Worm (Caenorhabditis elegans) whole organism, young adult: ENCODE data around the gene sup-36.

ENCODE experiments used
- D2030.7 ChIP-seq: fragments of 200-800 bp; sonication (Bioruptor generic); IDR thresholded peaks from 2 replicates; pipeline ENCODE4 v1.3.6; 2022; ENCODE audit warnings: missing genetic modification reagents, missing genetic modification characterization, missing compliant biosample characterization
- F10E7.11 ChIP-seq: sonication (generic microtip); optimal IDR thresholded peaks from 2 replicates; lab custom pipeline; 2017; ENCODE audit warnings: mild to moderate bottlenecking, missing genetic modification characterization, moderate library complexity, missing compliant biosample characterization
- F33H1.4 ChIP-seq: fragments of 200-800 bp; sonication (Bioruptor generic); IDR thresholded peaks from 2 replicates; pipeline ENCODE4 v1.3.6; 2022; ENCODE audit warnings: missing genetic modification reagents, missing genetic modification characterization, missing compliant biosample characterization
- F37B4.10 ChIP-seq: fragments of 200-800 bp; sonication (Bioruptor generic); IDR thresholded peaks from 2 replicates; pipeline ENCODE4 v1.3.6; 2022; ENCODE audit warnings: missing genetic modification characterization, missing compliant biosample characterization
- F39B2.1 ChIP-seq: fragments of 200-800 bp; sonication (Bioruptor generic); IDR thresholded peaks from 2 replicates; pipeline ENCODE4 v1.3.6; 2022; ENCODE audit warnings: missing genetic modification reagents, missing genetic modification characterization, missing compliant biosample characterization
- F57A8.1 ChIP-seq: fragments of 200-800 bp; sonication (Bioruptor generic); optimal IDR thresholded peaks from 2 replicates; lab custom pipeline; 2018; ENCODE audit warnings: mild to moderate bottlenecking, missing genetic modification characterization, moderate library complexity, missing compliant biosample characterization
- F57C9.4 ChIP-seq: sonication (generic microtip); optimal IDR thresholded peaks from 2 replicates; lab custom pipeline; 2017; ENCODE audit warnings: mild to moderate bottlenecking, missing genetic modification characterization, missing compliant biosample characterization
- T07F8.4 ChIP-seq: sonication (generic microtip); optimal IDR thresholded peaks from 2 replicates; lab custom pipeline; 2016; ENCODE audit warnings: mild to moderate bottlenecking, missing genetic modification characterization, moderate library complexity, missing compliant biosample characterization
- Y67H2A.10 ChIP-seq: fragments of 200-800 bp; sonication (Bioruptor generic); conservative IDR thresholded peaks from 2 replicates; pipeline ENCODE4 v1.3.6; 2022; ENCODE audit warnings: missing genetic modification reagents, missing genetic modification characterization, missing compliant biosample characterization
- aptf-3 ChIP-seq: fragments of 200-800 bp; sonication (Bioruptor generic); IDR thresholded peaks from 2 replicates; pipeline ENCODE4 v1.3.6; 2022; ENCODE audit warnings: missing genetic modification characterization, missing compliant biosample characterization
- attf-5 ChIP-seq: fragments of 200-800 bp; sonication (Bioruptor generic); optimal IDR thresholded peaks from 2 replicates; lab custom pipeline; 2018; ENCODE audit warnings: mild to moderate bottlenecking, missing genetic modification characterization, missing compliant biosample characterization
- bed-2 ChIP-seq: fragments of 200-800 bp; sonication (Bioruptor generic); IDR thresholded peaks from 2 replicates; pipeline ENCODE4 v1.3.6; 2022; ENCODE audit warnings: missing genetic modification reagents, missing genetic modification characterization, missing compliant biosample characterization
- ccch-3 ChIP-seq: fragments of 200-800 bp; sonication (Bioruptor generic); optimal IDR thresholded peaks from 2 replicates; lab custom pipeline; 2018; ENCODE audit warnings: mild to moderate bottlenecking, missing genetic modification characterization, missing compliant biosample characterization
- cebp-1 ChIP-seq, 2 experiments: fragments of 200-800 bp in 1 of 2; sonication (Bioruptor generic) in 1 of 2; sonication (generic microtip) in 1 of 2; IDR thresholded peaks in 1 of 2; optimal IDR thresholded peaks in 1 of 2; 2 replicates each; pipeline versions ENCODE4 v1.3.6 to Lab custom; 2017 to 2022; ENCODE audit warnings: missing compliant biosample characterization in 2 of 2, missing genetic modification characterization in 2 of 2, mild to moderate bottlenecking in 1 of 2, missing genetic modification reagents in 1 of 2, moderate library complexity in 1 of 2
- ceh-27 ChIP-seq: fragments of 200-800 bp; sonication (Bioruptor generic); optimal IDR thresholded peaks from 2 replicates; lab custom pipeline; 2018; ENCODE audit warnings: mild to moderate bottlenecking, missing genetic modification characterization, moderate library complexity, missing compliant biosample characterization
- ceh-79 ChIP-seq: sonication (generic microtip); optimal IDR thresholded peaks from 2 replicates; lab custom pipeline; 2017; ENCODE audit warnings: mild to moderate bottlenecking, missing genetic modification characterization, missing compliant biosample characterization
- chd-7 ChIP-seq: sonication (generic microtip); optimal IDR thresholded peaks from 2 replicates; lab custom pipeline; 2016; ENCODE audit warnings: mild to moderate bottlenecking, missing genetic modification characterization, moderate library complexity, missing compliant biosample characterization
- die-1 ChIP-seq: sonication (generic microtip); optimal IDR thresholded peaks from 2 replicates; lab custom pipeline; 2016; ENCODE audit warnings: missing genotype, mild to moderate bottlenecking, missing genetic modification characterization, missing compliant biosample characterization
- dox-1 ChIP-seq: fragments of 200-800 bp; sonication (Bioruptor generic); IDR thresholded peaks from 2 replicates; pipeline ENCODE4 v1.3.6; 2022; ENCODE audit warnings: missing genetic modification reagents, missing genetic modification characterization, missing compliant biosample characterization
- efl-1 ChIP-seq: fragments of 150-350 bp; optimal IDR thresholded peaks from 2 replicates; lab custom pipeline; 2014; ENCODE audit warnings: missing biosample characterization, missing genetic modification reagents, missing genetic modification characterization
- gei-17 ChIP-seq: fragments of 200-800 bp; sonication (Bioruptor generic); optimal IDR thresholded peaks from 2 replicates; lab custom pipeline; 2018; ENCODE audit warnings: mild to moderate bottlenecking, missing genetic modification characterization, missing compliant biosample characterization
- him-1 ChIP-seq: sonication (generic microtip); optimal IDR thresholded peaks from 2 replicates; lab custom pipeline; 2016; ENCODE audit warnings: missing genotype, missing genetic modification reagents, missing genetic modification characterization, missing compliant biosample characterization
- hlh-26 ChIP-seq: fragments of 200-800 bp; sonication (Bioruptor generic); conservative IDR thresholded peaks from 2 replicates; pipeline ENCODE4 v1.3.6; 2022; ENCODE audit warnings: missing genetic modification reagents, missing genetic modification characterization, missing compliant biosample characterization
- hrde-1 ChIP-seq: sonication (generic microtip); optimal IDR thresholded peaks from 2 replicates; lab custom pipeline; 2016; ENCODE audit warnings: missing genetic modification characterization, mild to moderate bottlenecking, missing compliant biosample characterization, moderate library complexity, missing genotype, missing genetic modification reagents, borderline replicate concordance
- hsf-1 ChIP-seq: fragments of 200-800 bp; sonication (Bioruptor generic); IDR thresholded peaks from 2 replicates; pipeline ENCODE4 v1.3.6; 2022; ENCODE audit warnings: missing genetic modification reagents, missing genetic modification characterization, missing compliant biosample characterization
- lin-54 ChIP-seq: fragments of 200-800 bp; sonication (Bioruptor generic); optimal IDR thresholded peaks from 2 replicates; lab custom pipeline; 2018; ENCODE audit warnings: mild to moderate bottlenecking, missing genetic modification characterization, missing compliant biosample characterization
- madf-3 ChIP-seq: fragments of 200-800 bp; sonication (Bioruptor generic); IDR thresholded peaks from 2 replicates; pipeline ENCODE4 v1.3.6; 2022; ENCODE audit warnings: missing genetic modification reagents, missing genetic modification characterization, missing compliant biosample characterization
- madf-6 ChIP-seq: fragments of 200-800 bp; sonication (Bioruptor generic); IDR thresholded peaks from 2 replicates; pipeline ENCODE4 v1.3.6; 2022; ENCODE audit warnings: missing genetic modification reagents, missing genetic modification characterization, missing compliant biosample characterization
- madf-8 ChIP-seq: fragments of 200-800 bp; sonication (Bioruptor generic); conservative IDR thresholded peaks from 2 replicates; pipeline ENCODE4 v1.3.6; 2022; ENCODE audit warnings: missing genetic modification reagents, missing genetic modification characterization, missing compliant biosample characterization
- mcd-1 ChIP-seq: fragments of 200-800 bp; sonication (Bioruptor generic); IDR thresholded peaks from 2 replicates; pipeline ENCODE4 v1.3.6; 2022; ENCODE audit warnings: missing genetic modification reagents, missing genetic modification characterization, missing compliant biosample characterization
- mes-4 ChIP-seq: sonication (generic microtip); optimal IDR thresholded peaks from 2 replicates; lab custom pipeline; 2016; ENCODE audit warnings: missing genotype, missing genetic modification characterization, missing compliant biosample characterization
- nfyb-1 ChIP-seq: fragments of 200-800 bp; sonication (Bioruptor generic); IDR thresholded peaks from 2 replicates; pipeline ENCODE4 v1.3.6; 2022; ENCODE audit warnings: missing genetic modification reagents, missing genetic modification characterization, missing compliant biosample characterization
- nhr-120 ChIP-seq: fragments of 200-800 bp; sonication (Bioruptor generic); IDR thresholded peaks from 2 replicates; pipeline ENCODE4 v1.3.6; 2022; ENCODE audit warnings: missing genetic modification characterization, missing compliant biosample characterization
- nhr-80 ChIP-seq: sonication (generic microtip); optimal IDR thresholded peaks from 2 replicates; lab custom pipeline; 2016; ENCODE audit warnings: missing genetic modification characterization, missing compliant biosample characterization
- nhr-90 ChIP-seq: sonication (generic microtip); optimal IDR thresholded peaks from 2 replicates; lab custom pipeline; 2016; ENCODE audit warnings: missing genotype, mild to moderate bottlenecking, missing genetic modification characterization, missing compliant biosample characterization
- rcor-1 ChIP-seq: fragments of 200-800 bp; sonication (Bioruptor generic); IDR thresholded peaks from 2 replicates; pipeline ENCODE4 v1.3.6; 2022; ENCODE audit warnings: missing genetic modification reagents, missing genetic modification characterization, missing compliant biosample characterization
- sea-2 ChIP-seq: fragments of 200-800 bp; sonication (Bioruptor generic); IDR thresholded peaks from 2 replicates; pipeline ENCODE4 v1.3.6; 2022; ENCODE audit warnings: missing genetic modification characterization, missing compliant biosample characterization
- snpc-1.3 ChIP-seq: sonication (generic microtip); optimal IDR thresholded peaks from 2 replicates; lab custom pipeline; 2017; ENCODE audit warnings: missing genetic modification characterization, mild to moderate bottlenecking, missing compliant biosample characterization, antibody characterized with exemption, moderate library complexity, missing genotype, missing genetic modification reagents; ENCODE audit not compliant: insufficient read depth
- snpc-3.4 ChIP-seq: sonication (generic microtip); optimal IDR thresholded peaks from 2 replicates; lab custom pipeline; 2017; ENCODE audit warnings: missing genetic modification characterization, mild to moderate bottlenecking, missing compliant biosample characterization, antibody characterized with exemption, moderate library complexity, missing genotype, missing genetic modification reagents
- snpc-4 ChIP-seq, 5 experiments: fragments of 150-350 bp in 1 of 5; sonication (generic microtip) in 4 of 5; optimal IDR thresholded peaks; 2 replicates each; lab custom pipeline; 2014 to 2018; ENCODE audit warnings: missing genetic modification characterization in 5 of 5, missing biosample characterization in 3 of 5, antibody characterized with exemption in 2 of 5, mild to moderate bottlenecking in 2 of 5, missing compliant biosample characterization in 2 of 5, missing genotype in 2 of 5, moderate library complexity in 2 of 5, missing genetic modification reagents in 1 of 5
- somi-1 ChIP-seq: fragments of 200-800 bp; sonication (Bioruptor generic); optimal IDR thresholded peaks from 2 replicates; lab custom pipeline; 2018; ENCODE audit warnings: mild to moderate bottlenecking, missing genetic modification characterization, missing compliant biosample characterization
- sptf-2 ChIP-seq: fragments of 200-800 bp; sonication (Bioruptor generic); optimal IDR thresholded peaks from 2 replicates; lab custom pipeline; 2018; ENCODE audit warnings: mild to moderate bottlenecking, missing genetic modification characterization, missing compliant biosample characterization
- tbp1 ChIP-seq: fragments of 200-800 bp; sonication (Bioruptor generic); optimal IDR thresholded peaks from 2 replicates; lab custom pipeline; 2018; ENCODE audit warnings: mild to moderate bottlenecking, missing genetic modification characterization, missing compliant biosample characterization
- unc-130 ChIP-seq: sonication (generic microtip); optimal IDR thresholded peaks from 2 replicates; lab custom pipeline; 2016; ENCODE audit warnings: missing genetic modification reagents, missing genetic modification characterization, missing compliant biosample characterization
- zim-3 ChIP-seq: sonication (generic microtip); optimal IDR thresholded peaks from 2 replicates; lab custom pipeline; 2017; ENCODE audit warnings: mild to moderate bottlenecking, missing genetic modification characterization, moderate library complexity, missing compliant biosample characterization
- ztf-22 ChIP-seq: fragments of 200-800 bp; sonication (Bioruptor generic); optimal IDR thresholded peaks from 2 replicates; lab custom pipeline; 2018; ENCODE audit warnings: mild to moderate bottlenecking, missing genetic modification characterization, moderate library complexity, missing compliant biosample characterization
- ztf-25 ChIP-seq: fragments of 200-800 bp; sonication (Bioruptor generic); IDR thresholded peaks from 2 replicates; pipeline ENCODE4 v1.3.6; 2022; ENCODE audit warnings: missing genetic modification reagents, missing genetic modification characterization, missing compliant biosample characterization
- ztf-3 ChIP-seq: fragments of 200-800 bp; sonication (Bioruptor generic); optimal IDR thresholded peaks from 2 replicates; lab custom pipeline; 2018; ENCODE audit warnings: mild to moderate bottlenecking, missing genetic modification characterization, missing compliant biosample characterization

sup-36 gene

DNA sequence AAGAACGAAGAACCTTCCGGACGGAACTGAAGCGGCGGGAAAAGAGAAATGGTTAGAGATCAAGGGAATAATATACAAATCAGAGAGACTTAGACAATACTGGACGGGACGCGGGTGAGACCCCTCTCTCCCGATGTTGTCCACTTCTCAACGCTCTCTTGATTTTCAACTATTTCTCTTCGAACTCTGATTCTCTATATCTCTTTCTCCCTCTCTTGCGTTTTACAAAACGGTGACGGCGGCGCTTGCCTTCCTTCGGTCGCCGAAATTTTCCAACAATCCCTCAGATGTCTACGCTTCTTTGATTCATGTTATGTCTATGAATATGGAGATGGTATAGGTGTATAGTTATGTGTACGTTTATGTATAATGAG is 24.8 kb upstream of the sup-36 start (continued):
- no peak for TF ChIP-seq ztf-22
- peak; percentile 34 for TF ChIP-seq nhr-80 (tag; lab: Kevin White, UChicago)
- TF ChIP-seq unc-130 (GFP tag; lab: Kevin White, UChicago) = no peak
- TF ChIP-seq F57A8.1 (GFP tag; lab: Kevin White, UChicago) = no peak
- no peak for TF ChIP-seq ztf-3 (GFP tag; lab: Kevin White, UChicago)
- no peak for TF ChIP-seq die-1
- no peak for TF ChIP-seq sptf-2 (GFP tag; lab: Kevin White, UChicago)
- no peak for TF ChIP-seq lin-54
- TF ChIP-seq hlh-26 (GFP tag; lab: Robert Waterston, UW) = no peak
- no peak for TF ChIP-seq bed-2 (GFP tag; lab: Robert Waterston, UW)
- TF ChIP-seq F39B2.1 (GFP tag; lab: Robert Waterston, UW) = no peak
- no peak for TF ChIP-seq hrde-1 (tag; lab: Kevin White, UChicago)
- no peak for TF ChIP-seq mes-4 (tag; lab: Kevin White, UChicago)
- TF ChIP-seq madf-3 (GFP tag; lab: Robert Waterston, UW) = no peak
- TF ChIP-seq D2030.7 (GFP tag; lab: Robert Waterston, UW) = no peak
- peak; percentile 21; the same call in 1 of the 2 replicates for TF ChIP-seq rcor-1 (GFP tag; lab: Robert Waterston, UW)
- no peak for TF ChIP-seq T07F8.4 (tag; lab: Kevin White, UChicago)
- TF ChIP-seq cebp-1 (GFP tag; IDR thresholded peaks at IDR 0.05; lab: Robert Waterston, UW) = no peak
- TF ChIP-seq cebp-1 (tag; optimal IDR thresholded peaks at IDR 0.05; lab: Kevin White, UChicago) = peak; percentile 61
- TF ChIP-seq mcd-1 = peak; percentile 41; the same call in 1 of the 2 replicates
- TF ChIP-seq ceh-27 (GFP tag; lab: Kevin White, UChicago) = no peak
- TF ChIP-seq snpc-1.3 (tag; lab: Kevin White, UChicago) = no peak
- TF ChIP-seq him-1 = no peak
- peak; percentile 27 for TF ChIP-seq attf-5 (GFP tag; lab: Kevin White, UChicago)
- TF ChIP-seq somi-1 = no peak
- TF ChIP-seq tbp1 (GFP tag; lab: Kevin White, UChicago) = peak; percentile 16
- TF ChIP-seq snpc-4 (GFP tag; optimal IDR thresholded peaks at IDR 0.05; lab: Kevin White, UChicago) = no peak
- TF ChIP-seq snpc-4 (tag; optimal IDR thresholded peaks at IDR 0.05; lab: Kevin White, UChicago) = peak in 1 of 4 experiments; percentile 19
- TF ChIP-seq Y67H2A.10 (GFP tag; lab: Robert Waterston, UW) = no peak
- TF ChIP-seq ceh-79 (tag; lab: Kevin White, UChicago) = no peak
- TF ChIP-seq gei-17 (GFP tag; lab: Kevin White, UChicago) = no peak
- TF ChIP-seq F10E7.11 (tag; lab: Kevin White, UChicago) = no peak
- no peak for TF ChIP-seq ztf-25 (GFP tag; lab: Robert Waterston, UW)
- no peak for TF ChIP-seq chd-7
- TF ChIP-seq efl-1 (GFP tag; lab: Kevin White, UChicago) = no peak
- no peak for TF ChIP-seq F57C9.4 (tag; lab: Kevin White, UChicago)
- TF ChIP-seq hsf-1 = no peak
- TF ChIP-seq F33H1.4 (GFP tag; lab: Robert Waterston, UW) = no peak
- TF ChIP-seq snpc-3.4 (tag; lab: Kevin White, UChicago) = peak; percentile 35
- no peak for TF ChIP-seq nhr-90
- TF ChIP-seq aptf-3 (GFP tag; lab: Robert Waterston, UW) = no peak
- no peak for TF ChIP-seq madf-6 (GFP tag; lab: Robert Waterston, UW)
- TF ChIP-seq F37B4.10 (GFP tag; lab: Robert Waterston, UW) = no peak
- no peak for TF ChIP-seq nfyb-1 (GFP tag; lab: Robert Waterston, UW)
- no peak for TF ChIP-seq sea-2 (GFP tag; lab: Robert Waterston, UW)
- TF ChIP-seq nhr-120 (GFP tag; lab: Robert Waterston, UW) = no peak
- TF ChIP-seq ccch-3 (GFP tag; lab: Kevin White, UChicago) = no peak
- TF ChIP-seq madf-8 (GFP tag; lab: Robert Waterston, UW) = no peak
- TF ChIP-seq zim-3 = no peak
- no peak for TF ChIP-seq dox-1 (GFP tag; lab: Robert Waterston, UW)
